Fruit fly (Drosophila melanogaster) whole organism, embryonic: ENCODE data around the gene CCHa1.

Experiments used
- Abd-B ChIP-seq: fragments of 200-800 bp; sonication (Bioruptor generic); optimal IDR thresholded peaks from 2 replicates; lab custom pipeline; 2018; ENCODE audit warnings: missing biosample characterization, mild to moderate bottlenecking, missing genetic modification characterization, moderate library complexity
- BEAF-32 ChIP-seq: fragments of 200-800 bp; sonication (Bioruptor generic); optimal IDR thresholded peaks from 3 replicates; lab custom pipeline; 2017; ENCODE audit warnings: missing biosample characterization, missing genetic modification characterization, mild to moderate bottlenecking, moderate library complexity, missing genetic modification reagents
- Bdp1 ChIP-seq: fragments of 200-800 bp; sonication (Bioruptor generic); optimal IDR thresholded peaks from 3 replicates; lab custom pipeline; 2016; ENCODE audit warnings: missing biosample characterization, missing genetic modification characterization
- Bteb2 ChIP-seq: fragments of 200-800 bp; sonication (Bioruptor generic); optimal IDR thresholded peaks from 2 replicates; lab custom pipeline; 2016; ENCODE audit warnings: missing biosample characterization, missing genetic modification characterization
- CG10209 ChIP-seq: fragments of 200-800 bp; sonication (Bioruptor generic); optimal IDR thresholded peaks from 3 replicates; lab custom pipeline; 2017; ENCODE audit warnings: missing biosample characterization, mild to moderate bottlenecking, missing genetic modification characterization, missing genetic modification reagents
- CG1024 ChIP-seq: fragments of 200-800 bp; sonication (Bioruptor generic); IDR thresholded peaks from 2 replicates; pipeline ENCODE4 v1.3.6; 2022; ENCODE audit warnings: missing biosample characterization, missing genetic modification characterization
- CG11504 ChIP-seq: fragments of 200-800 bp; sonication (Bioruptor generic); optimal IDR thresholded peaks from 3 replicates; lab custom pipeline; 2019; ENCODE audit warnings: missing biosample characterization, mild to moderate bottlenecking, missing genetic modification characterization, moderate library complexity
- CG11560 ChIP-seq: fragments of 200-800 bp; sonication (Bioruptor generic); IDR thresholded peaks from 3 replicates; pipeline ENCODE4 v1.3.6; 2022; ENCODE audit warnings: missing biosample characterization, missing genetic modification characterization
- CG11723 ChIP-seq: fragments of 200-800 bp; sonication (Bioruptor generic); optimal IDR thresholded peaks from 2 replicates; lab custom pipeline; 2017; ENCODE audit warnings: missing biosample characterization, mild to moderate bottlenecking, missing genetic modification characterization
- CG13424 ChIP-seq: fragments of 200-800 bp; sonication (Bioruptor generic); optimal IDR thresholded peaks from 2 replicates; lab custom pipeline; 2019; ENCODE audit warnings: missing biosample characterization, mild to moderate bottlenecking, missing genetic modification characterization, moderate library complexity
- CG15269 ChIP-seq: fragments of 200-800 bp; sonication (Bioruptor generic); optimal IDR thresholded peaks from 2 replicates; lab custom pipeline; 2018; ENCODE audit warnings: missing biosample characterization, mild to moderate bottlenecking, missing genetic modification characterization, moderate library complexity
- CG16779 ChIP-seq: fragments of 200-800 bp; sonication (Bioruptor generic); IDR thresholded peaks from 2 replicates; pipeline ENCODE4 v1.3.6; 2022; ENCODE audit warnings: missing biosample characterization, missing genetic modification characterization
- CG1832 ChIP-seq: fragments of 200-800 bp; sonication (Bioruptor generic); optimal IDR thresholded peaks from 2 replicates; lab custom pipeline; 2017; ENCODE audit warnings: missing biosample characterization, mild to moderate bottlenecking, missing genetic modification characterization, inconsistent platforms
- CG18476 ChIP-seq: fragments of 200-800 bp; sonication (Bioruptor generic); optimal IDR thresholded peaks from 2 replicates; lab custom pipeline; 2016; ENCODE audit warnings: missing biosample characterization, mild to moderate bottlenecking, missing genetic modification characterization
- CG31224 ChIP-seq: fragments of 200-800 bp; sonication (Bioruptor generic); IDR thresholded peaks from 2 replicates; pipeline ENCODE4 v1.3.6; 2022; ENCODE audit warnings: missing biosample characterization, missing genetic modification characterization
- CG4360 ChIP-seq: fragments of 200-800 bp; sonication (Bioruptor generic); IDR thresholded peaks from 2 replicates; pipeline ENCODE4 v1.3.6; 2022; ENCODE audit warnings: missing biosample characterization, missing genetic modification characterization
- CG4424 ChIP-seq: fragments of 200-800 bp; sonication (Bioruptor generic); optimal IDR thresholded peaks from 3 replicates; lab custom pipeline; 2016; ENCODE audit warnings: missing biosample characterization, missing genetic modification characterization
- CG4730 ChIP-seq: fragments of 200-800 bp; sonication (Bioruptor generic); IDR thresholded peaks from 2 replicates; pipeline ENCODE4 v1.3.6; 2022; ENCODE audit warnings: missing biosample characterization, missing genetic modification characterization
- CG5953 ChIP-seq: fragments of 200-800 bp; sonication (Bioruptor generic); IDR thresholded peaks from 2 replicates; pipeline ENCODE4 v1.3.6; 2022; ENCODE audit warnings: missing biosample characterization, missing genetic modification characterization
- CG6765 ChIP-seq: fragments of 200-800 bp; sonication (Bioruptor generic); optimal IDR thresholded peaks from 3 replicates; lab custom pipeline; 2017; ENCODE audit warnings: missing biosample characterization, mild to moderate bottlenecking, missing genetic modification characterization
- CG9876 ChIP-seq: fragments of 200-800 bp; sonication (Bioruptor generic); optimal IDR thresholded peaks from 2 replicates; lab custom pipeline; 2016; ENCODE audit warnings: missing biosample characterization, missing genetic modification characterization
- Doc2 ChIP-seq: fragments of 200-800 bp; sonication (Bioruptor generic); IDR thresholded peaks from 2 replicates; pipeline ENCODE4 v1.3.6; 2022; ENCODE audit warnings: missing biosample characterization, missing genetic modification characterization
- HLH54F ChIP-seq: fragments of 200-800 bp; sonication (Bioruptor generic); optimal IDR thresholded peaks from 3 replicates; lab custom pipeline; 2016; ENCODE audit warnings: missing biosample characterization, missing genetic modification characterization
- NC2β ChIP-seq: fragments of 200-800 bp; sonication (Bioruptor generic); optimal IDR thresholded peaks from 2 replicates; lab custom pipeline; 2016; ENCODE audit warnings: missing biosample characterization, missing genetic modification characterization
- Nf-YA ChIP-seq: fragments of 200-800 bp; sonication (Bioruptor generic); IDR thresholded peaks from 2 replicates; pipeline ENCODE4 v1.3.6; 2022; ENCODE audit warnings: missing biosample characterization, missing genetic modification characterization
- Pdp1 ChIP-seq, 2 experiments: fragments of 200-800 bp; sonication (Bioruptor generic); optimal IDR thresholded peaks; 3 replicates each; lab custom pipeline; 2016; ENCODE audit warnings: missing biosample characterization in 2 of 2, missing genetic modification characterization in 2 of 2, mild to moderate bottlenecking in 1 of 2, moderate library complexity in 1 of 2
- Side ChIP-seq: fragments of 200-800 bp; sonication (Bioruptor generic); optimal IDR thresholded peaks from 2 replicates; lab custom pipeline; 2016; ENCODE audit warnings: missing biosample characterization, missing genetic modification characterization
- aop ChIP-seq: fragments of 200-800 bp; sonication (Bioruptor generic); IDR thresholded peaks from 2 replicates; pipeline ENCODE4 v1.3.6; 2022; ENCODE audit warnings: missing biosample characterization, missing genetic modification characterization
- ara ChIP-seq: fragments of 200-800 bp; sonication (Bioruptor generic); IDR thresholded peaks from 2 replicates; pipeline ENCODE4 v1.3.6; 2022; ENCODE audit warnings: missing biosample characterization, missing genetic modification characterization
- bowl ChIP-seq: fragments of 200-800 bp; sonication (Bioruptor generic); IDR thresholded peaks from 2 replicates; pipeline ENCODE4 v1.3.6; 2022; ENCODE audit warnings: missing biosample characterization, missing genetic modification characterization
- cad ChIP-seq: fragments of >200 bp; optimal IDR thresholded peaks from 2 replicates; lab custom pipeline; 2017; ENCODE audit warnings: missing biosample characterization, missing genetic modification characterization
- cas ChIP-seq: fragments of 200-800 bp; sonication (Bioruptor generic); IDR thresholded peaks from 2 replicates; pipeline ENCODE4 v1.3.6; 2022; ENCODE audit warnings: missing biosample characterization, missing genetic modification characterization
- caup ChIP-seq: fragments of 200-800 bp; sonication (Bioruptor generic); optimal IDR thresholded peaks from 3 replicates; lab custom pipeline; 2017; ENCODE audit warnings: missing biosample characterization, mild to moderate bottlenecking, missing genetic modification characterization, moderate library complexity; ENCODE audit not compliant: severe bottlenecking
- danr ChIP-seq: fragments of 200-800 bp; sonication (Bioruptor generic); IDR thresholded peaks from 2 replicates; pipeline ENCODE4 v1.3.6; 2022; ENCODE audit warnings: missing biosample characterization, missing genetic modification characterization
- dimm ChIP-seq: fragments of 200-800 bp; sonication (Bioruptor generic); IDR thresholded peaks from 2 replicates; pipeline ENCODE4 v1.3.6; 2022; ENCODE audit warnings: missing biosample characterization, missing genetic modification characterization
- fd3F ChIP-seq: fragments of 200-800 bp; sonication (Bioruptor generic); optimal IDR thresholded peaks from 2 replicates; lab custom pipeline; 2018; ENCODE audit warnings: missing biosample characterization, mild to moderate bottlenecking, missing genetic modification characterization, moderate library complexity
- gcm ChIP-seq: fragments of 200-800 bp; sonication (Bioruptor generic); optimal IDR thresholded peaks from 2 replicates; lab custom pipeline; 2019; ENCODE audit warnings: missing biosample characterization, mild to moderate bottlenecking, missing genetic modification characterization, moderate library complexity
- hkb ChIP-seq, 2 experiments: fragments of 200-800 bp in 1 of 2; fragments of >200 bp in 1 of 2; sonication (Bioruptor generic) in 1 of 2; IDR thresholded peaks in 1 of 2; optimal IDR thresholded peaks in 1 of 2; 2 replicates each; pipeline versions ENCODE4 v1.3.6 to Lab custom; 2017 to 2022; ENCODE audit warnings: missing biosample characterization in 1 of 2, missing genetic modification characterization in 1 of 2
- lab ChIP-seq: fragments of 200-800 bp; sonication (Bioruptor generic); optimal IDR thresholded peaks from 3 replicates; lab custom pipeline; 2017; ENCODE audit warnings: missing biosample characterization, missing genetic modification characterization, mild to moderate bottlenecking, moderate library complexity, missing genetic modification reagents
- lmd ChIP-seq: fragments of 200-800 bp; sonication (Bioruptor generic); IDR thresholded peaks from 2 replicates; pipeline ENCODE4 v1.3.6; 2022; ENCODE audit warnings: missing biosample characterization, missing genetic modification characterization
- lola ChIP-seq, 3 experiments: fragments of >200 bp in 2 of 3; fragments of 200-800 bp in 1 of 3; sonication (Bioruptor generic) in 1 of 3; optimal IDR thresholded peaks; 2 replicates each; lab custom pipeline; 2017 to 2019; ENCODE audit warnings: missing biosample characterization in 3 of 3, missing genetic modification characterization in 3 of 3, mild to moderate bottlenecking in 1 of 3, moderate library complexity in 1 of 3
- lov ChIP-seq, 2 experiments: fragments of 200-800 bp in 1 of 2; fragments of >200 bp in 1 of 2; sonication (Bioruptor generic) in 1 of 2; IDR thresholded peaks in 1 of 2; optimal IDR thresholded peaks in 1 of 2; 2 replicates in 1 of 2; 3 replicates in 1 of 2; pipeline versions ENCODE4 v1.3.6 to Lab custom; 2017 to 2022; ENCODE audit warnings: missing biosample characterization in 1 of 2, missing genetic modification characterization in 1 of 2
- onecut ChIP-seq: fragments of 200-800 bp; sonication (Bioruptor generic); IDR thresholded peaks from 2 replicates; pipeline ENCODE4 v1.3.6; 2022; ENCODE audit warnings: missing biosample characterization, missing genetic modification characterization
- pnt ChIP-seq: fragments of 200-800 bp; sonication (Bioruptor generic); optimal IDR thresholded peaks from 3 replicates; lab custom pipeline; 2016; ENCODE audit warnings: missing biosample characterization, missing genetic modification characterization
- prd ChIP-seq, 3 experiments: fragments of >200 bp in 2 of 3; fragments of 200-800 bp in 1 of 3; sonication (Bioruptor generic) in 1 of 3; optimal IDR thresholded peaks in 2 of 3; IDR thresholded peaks in 1 of 3; 2 replicates in 2 of 3; 3 replicates in 1 of 3; pipeline versions ENCODE4 v1.3.6 to Lab custom; 2017 to 2022; ENCODE audit warnings: missing biosample characterization in 1 of 3, missing genetic modification characterization in 1 of 3
- rib ChIP-seq: fragments of 200-800 bp; sonication (Bioruptor generic); IDR thresholded peaks from 2 replicates; pipeline ENCODE4 v1.3.6; 2022; ENCODE audit warnings: missing biosample characterization, missing genetic modification characterization
- seq ChIP-seq: fragments of 200-800 bp; sonication (Bioruptor generic); IDR thresholded peaks from 2 replicates; pipeline ENCODE4 v1.3.6; 2022; ENCODE audit warnings: missing biosample characterization, missing genetic modification characterization
- slou ChIP-seq: fragments of 200-800 bp; sonication (Bioruptor generic); optimal IDR thresholded peaks from 3 replicates; lab custom pipeline; 2016; ENCODE audit warnings: missing biosample characterization, missing genetic modification characterization
- tx ChIP-seq: fragments of 200-800 bp; sonication (Bioruptor generic); optimal IDR thresholded peaks from 2 replicates; lab custom pipeline; 2016; ENCODE audit warnings: missing biosample characterization, missing genetic modification characterization

The CCHa1 gene

dm6 chr3R:14122347-14122812 lies 25.7 kb upstream of the CCHa1 start, which contains the start of the genes Abi and twf (continued):
- no peak for TF ChIP-seq seq (GFP tag; lab: Robert Waterston, UW)
- TF ChIP-seq dimm (GFP tag; lab: Robert Waterston, UW) = no peak
- TF ChIP-seq hkb (optimal IDR thresholded peaks at IDR 0.05; lab: Kevin White, UChicago) = peak; percentile 76
- peak; percentile 63 for TF ChIP-seq hkb (GFP tag; IDR thresholded peaks at IDR 0.05; lab: Robert Waterston, UW)
- peak; percentile 41 to 71 for TF ChIP-seq Pdp1 (GFP tag; optimal IDR thresholded peaks at IDR 0.05; lab: Kevin White, UChicago)
- peak; percentile 68 for TF ChIP-seq caup
- peak; percentile 60 for TF ChIP-seq tx
- 0 out of 2 replicates have a peak, but pooled peaks have one; percentile 22 for TF ChIP-seq CG16779 (GFP tag; lab: Robert Waterston, UW)
- TF ChIP-seq CG4730 (GFP tag; lab: Robert Waterston, UW) = no peak
- no peak for TF ChIP-seq CG11560
- peak; percentile 78 for TF ChIP-seq HLH54F
- peak; percentile 74 for TF ChIP-seq CG11504 (tag; lab: Kevin White, UChicago)
- TF ChIP-seq CG1024 (GFP tag; lab: Robert Waterston, UW) = no peak
- no peak for TF ChIP-seq danr (GFP tag; lab: Robert Waterston, UW)
- peak; percentile 68 for TF ChIP-seq CG10209
- no peak for TF ChIP-seq CG5953 (GFP tag; lab: Robert Waterston, UW)
- TF ChIP-seq CG1832 (GFP tag; lab: Kevin White, UChicago) = no peak
- no peak for TF ChIP-seq prd (optimal IDR thresholded peaks at IDR 0.05; lab: Kevin White, UChicago)
- TF ChIP-seq prd (GFP tag; IDR thresholded peaks at IDR 0.05; lab: Robert Waterston, UW) = peak; percentile 76
- peak; percentile 53 for TF ChIP-seq NC2β (GFP tag; lab: Kevin White, UChicago)
- TF ChIP-seq gcm (GFP tag; lab: Kevin White, UChicago) = peak; percentile 47
- TF ChIP-seq pnt = peak; percentile 18
- TF ChIP-seq CG31224 (GFP tag; lab: Robert Waterston, UW) = peak; percentile 33; the same call in 1 of the 2 replicates
- TF ChIP-seq CG4360 = no peak
- no peak for TF ChIP-seq lov (optimal IDR thresholded peaks at IDR 0.05; lab: Kevin White, UChicago)
- peak; percentile 53; the same call in 1 of the 3 replicates for TF ChIP-seq lov (GFP tag; IDR thresholded peaks at IDR 0.05; lab: Robert Waterston, UW)
- TF ChIP-seq onecut (GFP tag; lab: Robert Waterston, UW) = no peak
- TF ChIP-seq CG13424 (tag; lab: Kevin White, UChicago) = peak; percentile 67
- peak; percentile 15 for TF ChIP-seq fd3F (GFP tag; lab: Kevin White, UChicago)
- TF ChIP-seq CG4424 (GFP tag; lab: Kevin White, UChicago) = peak; percentile 80
- TF ChIP-seq Side (GFP tag; lab: Kevin White, UChicago) = peak; percentile 5
- peak in 1 of 3 experiments; percentile 63 for TF ChIP-seq lola (GFP tag; optimal IDR thresholded peaks at IDR 0.05; lab: Kevin White, UChicago)
- TF ChIP-seq Doc2 (GFP tag; lab: Robert Waterston, UW) = no peak
- peak; percentile 49 for TF ChIP-seq Abd-B (GFP tag; lab: Kevin White, UChicago)
- no peak for TF ChIP-seq CG15269 (tag; lab: Kevin White, UChicago)
- TF ChIP-seq bowl (GFP tag; lab: Robert Waterston, UW) = no peak
- TF ChIP-seq Bdp1 (GFP tag; lab: Kevin White, UChicago) = peak; percentile 62
- peak; percentile 25; the same call in 1 of the 2 replicates for TF ChIP-seq ara (GFP tag; lab: Robert Waterston, UW)
- TF ChIP-seq aop (GFP tag; lab: Robert Waterston, UW) = no peak
- no peak for TF ChIP-seq cas
- TF ChIP-seq Bteb2 = peak; percentile 52
- TF ChIP-seq lmd = peak; percentile 54
- peak; percentile 57 for TF ChIP-seq CG18476 (GFP tag; lab: Kevin White, UChicago)
- 0 out of 2 replicates have a peak, but pooled peaks have one; percentile 37 for TF ChIP-seq rib (GFP tag; lab: Robert Waterston, UW)
- TF ChIP-seq Nf-YA (GFP tag; lab: Robert Waterston, UW) = peak; percentile 40; the same call in 1 of the 2 replicates
- peak; percentile 78 for TF ChIP-seq lab
- TF ChIP-seq slou (GFP tag; lab: Kevin White, UChicago) = peak; percentile 54
- no peak for TF ChIP-seq CG9876 (GFP tag; lab: Kevin White, UChicago)
- no peak for TF ChIP-seq CG11723 (GFP tag; lab: Kevin White, UChicago)
- no peak for TF ChIP-seq CG6765 (GFP tag; lab: Kevin White, UChicago)
- TF ChIP-seq BEAF-32 (GFP tag; lab: Kevin White, UChicago) = peak; percentile 34
- TF ChIP-seq cad = no peak
